Worm (Caenorhabditis elegans) whole organism, late embryonic: ENCODE results near the gene F43C9.2.

Experiments used
- C08G9.2 ChIP-seq: sonication (generic microtip); optimal IDR thresholded peaks from 2 replicates; lab custom pipeline; 2016; ENCODE audit warnings: mild to moderate bottlenecking, missing genetic modification characterization, moderate library complexity, missing compliant biosample characterization
- C38D4.7 ChIP-seq: fragments of 200-800 bp; sonication (Bioruptor generic); optimal IDR thresholded peaks from 2 replicates; lab custom pipeline; 2018; ENCODE audit warnings: mild to moderate bottlenecking, missing genetic modification characterization, moderate library complexity, missing compliant biosample characterization
- K02D7.2 ChIP-seq: sonication (generic microtip); optimal IDR thresholded peaks from 2 replicates; lab custom pipeline; 2017; ENCODE audit warnings: mild to moderate bottlenecking, missing genetic modification characterization, missing compliant biosample characterization
- T23F11.4 ChIP-seq: fragments of 200-800 bp; sonication (Bioruptor generic); optimal IDR thresholded peaks from 2 replicates; lab custom pipeline; 2018; ENCODE audit warnings: mild to moderate bottlenecking, missing genetic modification characterization, missing compliant biosample characterization
- ama-1 ChIP-seq: fragments of 150-350 bp; optimal IDR thresholded peaks from 2 replicates; lab custom pipeline; 2014
- ceh-19 ChIP-seq: fragments of 200-800 bp; sonication (Bioruptor generic); optimal IDR thresholded peaks from 2 replicates; lab custom pipeline; 2018; ENCODE audit warnings: mild to moderate bottlenecking, missing genetic modification characterization, missing compliant biosample characterization
- ceh-31 ChIP-seq: sonication (generic microtip); optimal IDR thresholded peaks from 2 replicates; lab custom pipeline; 2016; ENCODE audit warnings: missing genetic modification characterization, missing compliant biosample characterization
- ceh-9 ChIP-seq: sonication (generic microtip); optimal IDR thresholded peaks from 2 replicates; lab custom pipeline; 2016; ENCODE audit warnings: mild to moderate bottlenecking, missing genetic modification characterization, inconsistent platforms, missing compliant biosample characterization
- elt-2 ChIP-seq: sonication (generic microtip); optimal IDR thresholded peaks from 2 replicates; lab custom pipeline; 2016; ENCODE audit warnings: missing genetic modification reagents, missing genetic modification characterization, missing compliant biosample characterization
- gmeb-2 ChIP-seq: sonication (generic microtip); optimal IDR thresholded peaks from 2 replicates; lab custom pipeline; 2016; ENCODE audit warnings: missing genetic modification characterization, inconsistent platforms, missing compliant biosample characterization
- lim-6 ChIP-seq: sonication (generic microtip); optimal IDR thresholded peaks from 2 replicates; lab custom pipeline; 2016; ENCODE audit warnings: missing genetic modification characterization, missing compliant biosample characterization
- odd-2 ChIP-seq: sonication (generic microtip); optimal IDR thresholded peaks from 2 replicates; lab custom pipeline; 2017; ENCODE audit warnings: antibody characterized with exemption, mild to moderate bottlenecking, missing genetic modification characterization, missing compliant biosample characterization
- pag-3 ChIP-seq: sonication (generic microtip); optimal IDR thresholded peaks from 2 replicates; lab custom pipeline; 2016; ENCODE audit warnings: missing compliant biosample characterization, missing genetic modification characterization, borderline replicate concordance
- pat-9 ChIP-seq: fragments of 200-800 bp; sonication (Bioruptor generic); optimal IDR thresholded peaks from 2 replicates; lab custom pipeline; 2018; ENCODE audit warnings: mild to moderate bottlenecking, missing genetic modification characterization, moderate library complexity, missing compliant biosample characterization
- pax-1 ChIP-seq: fragments of 150-350 bp; optimal IDR thresholded peaks from 2 replicates; lab custom pipeline; 2014; ENCODE audit warnings: missing biosample characterization, missing genetic modification characterization
- pros-1 ChIP-seq: fragments of 150-350 bp; optimal IDR thresholded peaks from 2 replicates; lab custom pipeline; 2014; ENCODE audit warnings: missing biosample characterization, missing genetic modification reagents, missing genetic modification characterization
- ref-2 ChIP-seq: sonication (generic microtip); optimal IDR thresholded peaks from 2 replicates; lab custom pipeline; 2016; ENCODE audit warnings: missing genetic modification characterization, missing compliant biosample characterization
- sox-2 ChIP-seq: fragments of 200-800 bp; sonication (Bioruptor generic); IDR thresholded peaks from 2 replicates; pipeline ENCODE4 v1.3.6; 2022; ENCODE audit warnings: missing genetic modification reagents, missing genetic modification characterization, missing compliant biosample characterization
- syd-9 ChIP-seq: sonication (generic microtip); optimal IDR thresholded peaks from 2 replicates; lab custom pipeline; 2016; ENCODE audit warnings: mild to moderate bottlenecking, missing genetic modification characterization, moderate library complexity, missing compliant biosample characterization
- tbx-7 ChIP-seq: sonication (generic microtip); optimal IDR thresholded peaks from 2 replicates; lab custom pipeline; 2016; ENCODE audit warnings: missing genotype, missing genetic modification characterization, missing compliant biosample characterization

Gene F43C9.2

ce11 chrX:4818872-4819271 is 35.5 kb downstream of the F43C9.2 start:
- no peak for TF ChIP-seq sox-2 (GFP tag; lab: Robert Waterston, UW)
- TF ChIP-seq elt-2 (tag; lab: Kevin White, UChicago): peak; percentile 37

ce11 chrX:4821602-4822001 is 38.2 kb downstream of the F43C9.2 start:
- no peak for TF ChIP-seq ceh-9 (tag; lab: Kevin White, UChicago)
- no peak for TF ChIP-seq C38D4.7 (GFP tag; lab: Kevin White, UChicago)
- no peak for TF ChIP-seq lim-6 (tag; lab: Kevin White, UChicago)
- no peak for TF ChIP-seq pat-9 (tag; lab: Kevin White, UChicago)
- TF ChIP-seq syd-9 (tag; lab: Kevin White, UChicago): no peak

DNA sequence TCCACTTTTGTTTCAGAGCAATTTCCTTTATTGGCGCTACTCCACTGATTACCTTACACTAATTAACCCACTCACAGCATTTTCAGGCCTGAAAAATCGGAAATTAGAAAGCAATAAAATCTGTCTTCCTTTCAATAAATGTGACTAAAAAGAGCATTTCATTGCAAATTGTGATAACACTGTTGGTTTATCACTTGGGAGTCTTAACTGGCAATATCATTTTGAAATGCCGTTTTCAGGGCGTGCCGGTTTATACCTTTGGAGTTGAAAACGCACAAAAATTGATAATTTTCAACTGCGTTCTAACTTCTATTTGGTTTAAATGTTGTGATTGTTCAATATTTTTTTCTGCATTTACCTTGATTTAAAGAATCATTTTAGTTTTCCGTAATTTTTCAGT is 38.8 kb downstream of the F43C9.2 start, which contains the start of gene R08E3.1:
TSS of gene R08E3.1 (plus strand) at position 386 of the 400 bp plus-strand sequence.
- no peak for TF ChIP-seq pag-3
- no peak for TF ChIP-seq ceh-9 (tag; lab: Kevin White, UChicago)
- no peak for TF ChIP-seq pros-1 (tag; lab: Kevin White, UChicago)
- no peak for TF ChIP-seq gmeb-2 (tag; lab: Kevin White, UChicago)
- TF ChIP-seq ref-2 (tag; lab: Kevin White, UChicago): no peak
- no peak for TF ChIP-seq C38D4.7 (GFP tag; lab: Kevin White, UChicago)
- TF ChIP-seq ama-1 (lab: Kevin White, UChicago): no peak
- TF ChIP-seq C08G9.2 (tag; lab: Kevin White, UChicago): no peak
- TF ChIP-seq pax-1 (tag; lab: Kevin White, UChicago): no peak
- no peak for TF ChIP-seq K02D7.2
- TF ChIP-seq tbx-7 (tag; lab: Kevin White, UChicago): no peak
- TF ChIP-seq odd-2: no peak
- no peak for TF ChIP-seq T23F11.4 (GFP tag; lab: Kevin White, UChicago)
- TF ChIP-seq ceh-31 (tag; lab: Kevin White, UChicago): no peak
- no peak for TF ChIP-seq ceh-19 (GFP tag; lab: Kevin White, UChicago)
- TF ChIP-seq elt-2 (tag; lab: Kevin White, UChicago): no peak
